Worm (Caenorhabditis elegans) whole organism, mixed stage, embryonic: Measurements from ENCODE around the gene F21C10.18.

Experiments used
- ceh-39 ChIP-seq: fragments of 150-350 bp; optimal IDR thresholded peaks from 2 replicates; lab custom pipeline; 2014; ENCODE audit warnings: missing biosample characterization, missing genetic modification characterization
- ces-1 ChIP-seq: fragments of 150-350 bp; optimal IDR thresholded peaks from 2 replicates; lab custom pipeline; 2014; ENCODE audit warnings: missing biosample characterization, missing genetic modification reagents, missing genetic modification characterization
- ham-2 ChIP-seq: fragments of 200-800 bp; sonication (Bioruptor generic); optimal IDR thresholded peaks from 2 replicates; lab custom pipeline; 2018; ENCODE audit warnings: mild to moderate bottlenecking, missing genetic modification characterization, missing compliant biosample characterization
- mep-1 ChIP-seq: fragments of 150-350 bp; optimal IDR thresholded peaks from 2 replicates; lab custom pipeline; 2017; ENCODE audit warnings: missing biosample characterization, missing genetic modification reagents, missing genetic modification characterization, inconsistent platforms
- nhr-2 ChIP-seq: fragments of 150-350 bp; optimal IDR thresholded peaks from 2 replicates; lab custom pipeline; 2014; ENCODE audit warnings: missing biosample characterization, missing genetic modification characterization
- unc-120 ChIP-seq: sonication (generic microtip); optimal IDR thresholded peaks from 2 replicates; lab custom pipeline; 2017; ENCODE audit warnings: missing genetic modification characterization, missing compliant biosample characterization; ENCODE audit not compliant: poor library complexity, severe bottlenecking
- unc-39 ChIP-seq: fragments of 150-350 bp; optimal IDR thresholded peaks from 2 replicates; lab custom pipeline; 2014; ENCODE audit warnings: missing biosample characterization, missing genetic modification characterization

ce11 chrV:9112467-9112866 is 4.1 kb downstream of the F21C10.18 start, which contains the start of gene F21C10.7:
- TF ChIP-seq mep-1 (tag; lab: Kevin White, UChicago) (no peak), ces-1 (no peak), ham-2 (no peak), unc-39 (no peak), unc-120 (tag; lab: Kevin White, UChicago) (no peak), ceh-39 (tag; lab: Kevin White, UChicago) (no peak), nhr-2 (no peak)
